Fruit fly (Drosophila melanogaster): ENCODE results near the gene Nufip.
A peak's percentile ranks its signal among the peaks of the same experiment; 100 is the strongest.

Gene Nufip

DNA sequence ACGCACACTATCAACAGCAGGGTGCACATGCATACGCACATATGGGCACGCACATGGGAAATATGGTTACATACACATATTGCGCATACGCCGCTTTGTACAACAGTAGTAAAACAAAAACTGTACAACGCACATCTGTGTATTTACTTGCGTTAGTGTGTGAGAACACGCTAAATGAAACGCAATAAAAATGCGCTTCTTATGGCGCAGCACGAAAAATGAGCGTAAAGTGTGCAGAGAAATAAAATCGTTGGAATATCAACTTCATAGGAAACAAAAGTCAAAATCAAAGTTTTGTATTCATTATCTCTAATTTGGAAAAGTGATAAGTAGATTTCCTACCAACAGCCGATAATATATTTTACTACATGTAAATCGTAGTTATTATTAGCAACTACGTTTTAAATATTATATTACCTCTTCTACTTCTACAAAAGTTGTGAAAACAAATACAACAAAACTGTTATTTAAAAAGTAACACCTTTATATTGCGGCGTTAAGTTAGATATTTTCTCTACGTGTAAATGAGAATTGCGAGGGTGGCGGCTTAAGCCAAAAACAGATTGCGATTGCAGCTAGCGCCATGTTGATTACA is 8.2 kb upstream of the Nufip start (continued):
- TF ChIP-seq Myb (GFP tag; optimal IDR thresholded peaks at IDR 0.05) (no peak), Bdp1 (GFP tag; optimal IDR thresholded peaks at IDR 0.05) (no peak), hth (optimal IDR thresholded peaks at IDR 0.05) (no peak), ab (GFP tag; optimal IDR thresholded peaks at IDR 0.05) (no peak), CG2678 (tag; optimal IDR thresholded peaks at IDR 0.05) (peak; percentile 78), onecut (GFP tag; IDR thresholded peaks at IDR 0.05) (no peak), z (GFP tag; IDR thresholded peaks at IDR 0.05) (no peak), Usf (GFP tag; optimal IDR thresholded peaks at IDR 0.05) (no peak), h (optimal IDR thresholded peaks at IDR 0.05) (no peak), CG14667 (GFP tag; IDR thresholded peaks at IDR 0.05) (no peak; the same call in 1 of the 2 replicates), nerfin-2 (GFP tag; IDR thresholded peaks at IDR 0.05; ENCODE audit: partially characterized antibody) (no peak), en (GFP tag; optimal IDR thresholded peaks at IDR 0.05) (no peak), CG33557 (GFP tag; optimal IDR thresholded peaks at IDR 0.05) (no peak), sug (tag; optimal IDR thresholded peaks at IDR 0.05) (peak; percentile 3), hb (GFP tag; IDR thresholded peaks at IDR 0.05; ENCODE audit: partially characterized antibody) (no peak), Dll (GFP tag; IDR thresholded peaks at IDR 0.05; ENCODE audit: partially characterized antibody) (no peak), Lim3 (GFP tag; IDR thresholded peaks at IDR 0.05) (no peak), odd (GFP tag; optimal IDR thresholded peaks at IDR 0.05) (peak; percentile 28), CG10462 (GFP tag; optimal IDR thresholded peaks at IDR 0.05) (no peak), CG8478 (optimal IDR thresholded peaks at IDR 0.05) (no peak), zfh1 (GFP tag; IDR thresholded peaks at IDR 0.05) (peak; percentile 24; the same call in 1 of the 3 replicates), CG31224 (GFP tag; IDR thresholded peaks at IDR 0.05) (no peak), Six4 (GFP tag; optimal IDR thresholded peaks at IDR 0.05) (peak; percentile 37), Aef1 (GFP tag; IDR thresholded peaks at IDR 0.05) (0 out of 3 replicates have a peak, but pooled peaks have one; percentile 24), CG12236 (GFP tag; optimal IDR thresholded peaks at IDR 0.05) (no peak), CG15514 (GFP tag; optimal IDR thresholded peaks at IDR 0.05) (no peak), tna (GFP tag; IDR thresholded peaks at IDR 0.05; ENCODE audit: partially characterized antibody) (no peak), zfh2 (GFP tag; optimal IDR thresholded peaks at IDR 0.05) (no peak), fu2 (GFP tag; optimal IDR thresholded peaks at IDR 0.05) (no peak), CG13624 (GFP tag; optimal IDR thresholded peaks at IDR 0.05) (peak; percentile 57), CG6689 (GFP tag; IDR thresholded peaks at IDR 0.05) (peak; percentile 50; the same call in 1 of the 2 replicates), CG32767 (GFP tag; IDR thresholded peaks at IDR 0.05) (no peak), Dref (GFP tag; IDR thresholded peaks at IDR 0.05) (no peak), cas (GFP tag; IDR thresholded peaks at IDR 0.05) (no peak), MBD-R2 (GFP tag; IDR thresholded peaks at IDR 0.05) (no peak), CG10565 (GFP tag; optimal IDR thresholded peaks at IDR 0.05) (no peak), CG15601 (tag; optimal IDR thresholded peaks at IDR 0.05) (peak; percentile 1), CG3838 (GFP tag; optimal IDR thresholded peaks at IDR 0.05) (no peak), YL-1 (GFP tag; optimal IDR thresholded peaks at IDR 0.05) (no peak), ken (GFP tag; IDR thresholded peaks at IDR 0.05) (no peak), fd64A (GFP tag; optimal IDR thresholded peaks at IDR 0.05) (no peak), abd-A (tag; optimal IDR thresholded peaks at IDR 0.05) (no peak), CG17802 (tag; optimal IDR thresholded peaks at IDR 0.05) (no peak), Dad (GFP tag; optimal IDR thresholded peaks at IDR 0.05) (no peak), CG34224 (GFP tag; IDR thresholded peaks at IDR 0.05; ENCODE audit: partially characterized antibody) (no peak), CG10321 (GFP tag; IDR thresholded peaks at IDR 0.05) (no peak), ranshi (GFP tag; IDR thresholded peaks at IDR 0.05) (no peak), CG1647 (GFP tag; optimal IDR thresholded peaks at IDR 0.05) (no peak), CG11093 (GFP tag; IDR thresholded peaks at IDR 0.05) (peak; percentile 23; the same call in 1 of the 3 replicates), Sox102F (GFP tag; optimal IDR thresholded peaks at IDR 0.05) (peak; percentile 87), CG12299 (tag; optimal IDR thresholded peaks at IDR 0.05) (no peak), grn (GFP tag; optimal IDR thresholded peaks at IDR 0.05) (no peak)

Measured in whole organism, embryonic.